Fruit fly (Drosophila melanogaster): ENCODE data around the gene nau.

Gene nau

DNA sequence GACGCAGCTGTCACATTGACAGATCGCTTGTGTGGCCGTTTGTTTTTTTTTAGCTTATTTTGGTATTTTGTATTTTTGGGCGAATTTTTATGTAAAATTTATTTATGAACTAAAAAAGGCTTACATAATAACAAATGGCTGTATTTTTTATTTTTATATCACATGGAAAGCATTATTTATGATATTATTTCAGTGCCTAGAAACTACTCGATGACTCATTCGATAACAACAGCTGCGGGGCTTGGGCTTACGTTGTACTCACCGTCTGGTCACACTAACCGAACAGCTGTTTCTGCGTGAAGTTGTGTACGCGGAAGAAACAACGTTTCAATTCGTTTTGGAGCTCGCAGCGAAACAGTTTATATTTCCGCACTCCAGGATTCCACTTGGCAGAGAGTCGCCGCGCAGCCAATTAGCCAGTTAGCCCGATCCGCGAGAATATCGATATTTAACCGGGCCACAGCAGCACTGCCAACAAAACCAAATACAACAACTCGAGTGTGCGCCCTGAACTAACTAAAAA, 14.9 kb upstream of the nau start, which contains the start of the genes Hmgcr and Rpn9 (continued):
- no peak for TF ChIP-seq Six4 (GFP tag; optimal IDR thresholded peaks at IDR 0.05)
- TF ChIP-seq CG32772 (GFP tag; IDR thresholded peaks at IDR 0.05), result no peak
- no peak for TF ChIP-seq GATAe (GFP tag; conservative IDR thresholded peaks at IDR 0.05)
- peak; percentile 30 for TF ChIP-seq NfI (GFP tag; optimal IDR thresholded peaks at IDR 0.05)
- TF ChIP-seq CG14965 (GFP tag; optimal IDR thresholded peaks at IDR 0.05; ENCODE audit: borderline replicate concordance), result no peak
- TF ChIP-seq tio (GFP tag; optimal IDR thresholded peaks at IDR 0.05), result no peak
- no peak for TF ChIP-seq Oaz (GFP tag; IDR thresholded peaks at IDR 0.05)
- no peak for TF ChIP-seq nerfin-2 (GFP tag; IDR thresholded peaks at IDR 0.05; ENCODE audit: partially characterized antibody)
- peak; percentile 67; the same call in 1 of the 2 replicates for TF ChIP-seq bbx (GFP tag; IDR thresholded peaks at IDR 0.05; ENCODE audit: partially characterized antibody)
- TF ChIP-seq wek (GFP tag; optimal IDR thresholded peaks at IDR 0.05), result peak; percentile 30
- peak; percentile 68 for TF ChIP-seq CG10267 (tag; optimal IDR thresholded peaks at IDR 0.05)
- TF ChIP-seq Drgx (GFP tag; IDR thresholded peaks at IDR 0.05), result no peak
- TF ChIP-seq eve (GFP tag; optimal IDR thresholded peaks at IDR 0.05), result peak in 1 of 2 experiments; percentile 11
- TF ChIP-seq Fer2 (tag; optimal IDR thresholded peaks at IDR 0.05), result no peak
- no peak for TF ChIP-seq org-1 (GFP tag; optimal IDR thresholded peaks at IDR 0.05)
- no peak for TF ChIP-seq HLH3B (GFP tag; IDR thresholded peaks at IDR 0.05)
- 0 out of 2 replicates have a peak, but pooled peaks have one; percentile 24 for TF ChIP-seq Scr (GFP tag; IDR thresholded peaks at IDR 0.05; ENCODE audit: partially characterized antibody)
- 0 out of 2 replicates have a peak, but pooled peaks have one; percentile 44 for TF ChIP-seq unc-4 (GFP tag; IDR thresholded peaks at IDR 0.05; ENCODE audit: partially characterized antibody)
- peak; percentile 31; the same call in 1 of the 2 replicates for TF ChIP-seq Bgb (GFP tag; IDR thresholded peaks at IDR 0.05; ENCODE audit: partially characterized antibody)
- peak; percentile 57; the same call in 1 of the 2 replicates for TF ChIP-seq CG13287 (GFP tag; IDR thresholded peaks at IDR 0.05; ENCODE audit: partially characterized antibody)
- no peak for TF ChIP-seq CG10654 (GFP tag; optimal IDR thresholded peaks at IDR 0.05)
- TF ChIP-seq hkb (optimal IDR thresholded peaks at IDR 0.05), result peak; percentile 89
- TF ChIP-seq hkb (GFP tag; IDR thresholded peaks at IDR 0.05), result no peak
- peak; percentile 32 for TF ChIP-seq lab (GFP tag; optimal IDR thresholded peaks at IDR 0.05)
- TF ChIP-seq BtbVII (GFP tag; optimal IDR thresholded peaks at IDR 0.05), result peak; percentile 37
- no peak for TF ChIP-seq CG4730 (GFP tag; IDR thresholded peaks at IDR 0.05)
- TF ChIP-seq Blimp-1 (GFP tag; optimal IDR thresholded peaks at IDR 0.05), result peak; percentile 11
- TF ChIP-seq CG2120 (GFP tag; optimal IDR thresholded peaks at IDR 0.05), result peak; percentile 27
- TF ChIP-seq Hmx (GFP tag; optimal IDR thresholded peaks at IDR 0.05), result no peak
- TF ChIP-seq CG17359 (tag; optimal IDR thresholded peaks at IDR 0.05), result no peak
- TF ChIP-seq bcd (GFP tag; optimal IDR thresholded peaks at IDR 0.05), result no peak
- no peak for TF ChIP-seq CG31388 (GFP tag; optimal IDR thresholded peaks at IDR 0.05)
- TF ChIP-seq CG12236 (GFP tag; optimal IDR thresholded peaks at IDR 0.05), result no peak
- no peak for TF ChIP-seq CG3065 (GFP tag; optimal IDR thresholded peaks at IDR 0.05)
- peak; percentile 55 for TF ChIP-seq CoRest (tag; optimal IDR thresholded peaks at IDR 0.05)
- no peak for TF ChIP-seq CG32767 (GFP tag; IDR thresholded peaks at IDR 0.05)
- no peak for TF ChIP-seq CG4282 (GFP tag; optimal IDR thresholded peaks at IDR 0.05)
- TF ChIP-seq CG8359 (GFP tag; optimal IDR thresholded peaks at IDR 0.05; ENCODE audit: borderline replicate concordance), result peak; percentile 9
- TF ChIP-seq Gug (GFP tag; IDR thresholded peaks at IDR 0.05), result no peak
- peak; percentile 54 for TF ChIP-seq CG10431 (GFP tag; optimal IDR thresholded peaks at IDR 0.05)
- no peak for TF ChIP-seq Taf1 (GFP tag; IDR thresholded peaks at IDR 0.05)
- peak; percentile 86 for TF ChIP-seq Jarid2 (GFP tag; optimal IDR thresholded peaks at IDR 0.05)
- TF ChIP-seq CG14860 (GFP tag; IDR thresholded peaks at IDR 0.05; ENCODE audit: partially characterized antibody), result no peak
- peak; percentile 58 for TF ChIP-seq CG1603 (tag; optimal IDR thresholded peaks at IDR 0.05)
- no peak for TF ChIP-seq CG14667 (GFP tag; IDR thresholded peaks at IDR 0.05)
- no peak for TF ChIP-seq lmd (GFP tag; IDR thresholded peaks at IDR 0.05)
- TF ChIP-seq oc (tag; optimal IDR thresholded peaks at IDR 0.05), result no peak
- TF ChIP-seq Dip2 (GFP tag; IDR thresholded peaks at IDR 0.05), result no peak
- TF ChIP-seq tll (GFP tag; optimal IDR thresholded peaks at IDR 0.05), result peak in 1 of 2 experiments; percentile 29
